Fruit fly (Drosophila melanogaster) Kc167 (cell line): ENCODE results near the gene CG34357.

ENCODE experiments used
- Myc ChIP-seq: fragments of >200 bp; optimal IDR thresholded peaks from 2 replicates; lab custom pipeline; 2017; ENCODE audit warnings: missing external identifiers
- Sin3A ChIP-seq: fragments of >200 bp; optimal IDR thresholded peaks from 2 replicates; lab custom pipeline; 2018; ENCODE audit warnings: missing external identifiers
- h ChIP-seq: fragments of >200 bp; optimal IDR thresholded peaks from 3 replicates; lab custom pipeline; 2018; ENCODE audit warnings: missing external identifiers
- insv ChIP-seq: fragments of >200 bp; optimal IDR thresholded peaks from 3 replicates; lab custom pipeline; 2018; ENCODE audit warnings: missing external identifiers
- psq ChIP-seq: fragments of >200 bp; optimal IDR thresholded peaks from 2 replicates; lab custom pipeline; 2017; ENCODE audit warnings: missing external identifiers

- no peak for TF ChIP-seq Sin3A (lab: Kevin White, UChicago)
- TF ChIP-seq insv (lab: Kevin White, UChicago) = no peak
- no peak for TF ChIP-seq psq (lab: Kevin White, UChicago)
- no peak for TF ChIP-seq h (lab: Kevin White, UChicago)
- TF ChIP-seq Myc = no peak
Measured at dm6 chr3R:4452345-4453044, 105.4 kb downstream of the CG34357 start.
